Worm (Caenorhabditis elegans) whole organism, L4/young adult: ENCODE data around the gene Y50D7A.1.
A peak's percentile ranks its signal among the peaks of the same experiment; 100 is the strongest.

ENCODE experiments used
- W03F9.2 ChIP-seq: fragments of 150-350 bp; optimal IDR thresholded peaks from 2 replicates; lab custom pipeline; 2014; ENCODE audit warnings: missing biosample characterization, missing genetic modification characterization
- dao-5 ChIP-seq: sonication (generic microtip); optimal IDR thresholded peaks from 2 replicates; lab custom pipeline; 2016; ENCODE audit warnings: missing genotype, missing genetic modification characterization, moderate library complexity, missing compliant biosample characterization
- him-1 ChIP-seq: sonication (generic microtip); optimal IDR thresholded peaks from 2 replicates; lab custom pipeline; 2016; ENCODE audit warnings: missing genotype, missing genetic modification reagents, missing genetic modification characterization, missing compliant biosample characterization

Y50D7A.1 gene

ce11 chrIII:358106-358505 is 65.7 kb downstream of the Y50D7A.1 start:
- TF ChIP-seq dao-5 (tag; lab: Kevin White, UChicago) (no peak), him-1 (no peak), W03F9.2 (tag; lab: Kevin White, UChicago) (no peak)

ce11 chrIII:360315-360714 is 67.9 kb downstream of the Y50D7A.1 start:
- TF ChIP-seq dao-5 (tag; lab: Kevin White, UChicago) (no peak), W03F9.2 (tag; lab: Kevin White, UChicago) (no peak), him-1 (peak; percentile 6)
